Fruit fly (Drosophila melanogaster) whole organism, embryonic: ENCODE measurements around the gene NijC.

ENCODE experiments used
- ATbp ChIP-seq: fragments of 200-800 bp; sonication (Bioruptor generic); optimal IDR thresholded peaks from 2 replicates; lab custom pipeline; 2017; ENCODE audit warnings: missing biosample characterization, mild to moderate bottlenecking, missing genetic modification characterization, missing genetic modification reagents
- CG10565 ChIP-seq: fragments of 200-800 bp; sonication (Bioruptor generic); optimal IDR thresholded peaks from 3 replicates; lab custom pipeline; 2016; ENCODE audit warnings: missing biosample characterization, mild to moderate bottlenecking, missing genetic modification characterization
- CG10959 ChIP-seq: fragments of 200-800 bp; sonication (Bioruptor generic); IDR thresholded peaks from 2 replicates; pipeline ENCODE4 v1.3.6; 2022; ENCODE audit warnings: missing biosample characterization, missing genetic modification characterization
- CG11085 ChIP-seq: fragments of 200-800 bp; sonication (Bioruptor generic); IDR thresholded peaks from 2 replicates; pipeline ENCODE4 v1.3.6; 2022; ENCODE audit warnings: missing biosample characterization, missing genetic modification characterization
- CG12071 ChIP-seq: fragments of 200-800 bp; sonication (Bioruptor generic); optimal IDR thresholded peaks from 3 replicates; lab custom pipeline; 2018; ENCODE audit warnings: missing biosample characterization, mild to moderate bottlenecking, missing genetic modification characterization
- CG1233 ChIP-seq: fragments of 200-800 bp; sonication (Bioruptor generic); optimal IDR thresholded peaks from 4 replicates; lab custom pipeline; 2018; ENCODE audit warnings: missing biosample characterization, mild to moderate bottlenecking, missing genetic modification characterization
- CG15696 ChIP-seq: fragments of 200-800 bp; sonication (Bioruptor generic); optimal IDR thresholded peaks from 2 replicates; lab custom pipeline; 2019; ENCODE audit warnings: missing biosample characterization, mild to moderate bottlenecking, missing genetic modification characterization, moderate library complexity
- CG16813 ChIP-seq: fragments of 200-800 bp; sonication (Bioruptor generic); IDR thresholded peaks from 3 replicates; pipeline ENCODE4 v1.3.6; 2022; ENCODE audit warnings: missing biosample characterization, missing genetic modification characterization; ENCODE audit not compliant: partially characterized antibody
- CG16815 ChIP-seq: fragments of 200-800 bp; sonication (Bioruptor generic); optimal IDR thresholded peaks from 3 replicates; lab custom pipeline; 2017; ENCODE audit warnings: missing biosample characterization, mild to moderate bottlenecking, missing genetic modification characterization
- CG17612 ChIP-seq: fragments of 200-800 bp; sonication (Bioruptor generic); IDR thresholded peaks from 2 replicates; pipeline ENCODE4 v1.3.6; 2022; ENCODE audit warnings: missing biosample characterization, missing genetic modification characterization
- CG18011 ChIP-seq: fragments of 200-800 bp; sonication (Bioruptor generic); optimal IDR thresholded peaks from 2 replicates; lab custom pipeline; 2017; ENCODE audit warnings: missing biosample characterization, missing genetic modification characterization, mild to moderate bottlenecking, moderate library complexity, missing genotype
- CG18476 ChIP-seq: fragments of 200-800 bp; sonication (Bioruptor generic); optimal IDR thresholded peaks from 2 replicates; lab custom pipeline; 2016; ENCODE audit warnings: missing biosample characterization, mild to moderate bottlenecking, missing genetic modification characterization
- CG2889 ChIP-seq: fragments of 200-800 bp; sonication (Bioruptor generic); IDR thresholded peaks from 3 replicates; pipeline ENCODE4 v1.3.6; 2022; ENCODE audit warnings: missing biosample characterization, missing genetic modification characterization
- CG30403 ChIP-seq: fragments of 200-800 bp; sonication (Bioruptor generic); optimal IDR thresholded peaks from 3 replicates; lab custom pipeline; 2016; ENCODE audit warnings: missing biosample characterization, missing genetic modification characterization
- CG30431 ChIP-seq: fragments of 200-800 bp; sonication (Bioruptor generic); optimal IDR thresholded peaks from 2 replicates; lab custom pipeline; 2017; ENCODE audit warnings: missing biosample characterization, missing genetic modification characterization
- CG3847 ChIP-seq: fragments of 200-800 bp; sonication (Bioruptor generic); IDR thresholded peaks from 2 replicates; pipeline ENCODE4 v1.3.6; 2022; ENCODE audit warnings: missing biosample characterization, missing genetic modification characterization
- CG4820 ChIP-seq: fragments of 200-800 bp; sonication (Bioruptor generic); optimal IDR thresholded peaks from 3 replicates; lab custom pipeline; 2016; ENCODE audit warnings: missing biosample characterization, missing genetic modification characterization
- CG5953 ChIP-seq: fragments of 200-800 bp; sonication (Bioruptor generic); IDR thresholded peaks from 2 replicates; pipeline ENCODE4 v1.3.6; 2022; ENCODE audit warnings: missing biosample characterization, missing genetic modification characterization
- CG6175 ChIP-seq: fragments of 200-800 bp; sonication (Bioruptor generic); IDR thresholded peaks from 3 replicates; pipeline ENCODE4 v1.3.6; 2022; ENCODE audit warnings: missing biosample characterization, missing genetic modification characterization
- CG7357 ChIP-seq: fragments of 200-800 bp; sonication (Bioruptor generic); IDR thresholded peaks from 3 replicates; pipeline ENCODE4 v1.3.6; 2022; ENCODE audit warnings: missing biosample characterization, missing genetic modification characterization
- CG7372 ChIP-seq: fragments of 200-800 bp; sonication (Bioruptor generic); IDR thresholded peaks from 2 replicates; pipeline ENCODE4 v1.3.6; 2022; ENCODE audit warnings: missing biosample characterization, missing genetic modification characterization
- CG9797 ChIP-seq: fragments of 200-800 bp; sonication (Bioruptor generic); optimal IDR thresholded peaks from 3 replicates; lab custom pipeline; 2018; ENCODE audit warnings: missing biosample characterization, mild to moderate bottlenecking, missing genetic modification characterization
- Dll ChIP-seq: fragments of 200-800 bp; sonication (Bioruptor generic); IDR thresholded peaks from 4 replicates; pipeline ENCODE4 v1.3.6; 2022; ENCODE audit warnings: missing biosample characterization, missing genetic modification characterization; ENCODE audit not compliant: partially characterized antibody
- MBD-R2 ChIP-seq: fragments of 200-800 bp; sonication (Bioruptor generic); IDR thresholded peaks from 2 replicates; pipeline ENCODE4 v1.3.6; 2022; ENCODE audit warnings: missing biosample characterization, missing genetic modification characterization
- MTF-1 ChIP-seq: fragments of 200-800 bp; sonication (Bioruptor generic); optimal IDR thresholded peaks from 2 replicates; lab custom pipeline; 2018; ENCODE audit warnings: missing biosample characterization, mild to moderate bottlenecking, missing genetic modification characterization, borderline replicate concordance
- Nf-YB ChIP-seq: fragments of 200-800 bp; sonication (Bioruptor generic); optimal IDR thresholded peaks from 3 replicates; lab custom pipeline; 2019; ENCODE audit warnings: missing biosample characterization, mild to moderate bottlenecking, missing genetic modification characterization, moderate library complexity
- Nf-YC ChIP-seq: fragments of 200-800 bp; optimal IDR thresholded peaks from 3 replicates; lab custom pipeline; 2019; ENCODE audit warnings: missing biosample characterization, mild to moderate bottlenecking, missing genetic modification characterization, moderate library complexity
- Oaz ChIP-seq: fragments of 200-800 bp; sonication (Bioruptor generic); IDR thresholded peaks from 2 replicates; pipeline ENCODE4 v1.3.6; 2022; ENCODE audit warnings: missing biosample characterization, missing genetic modification characterization
- Pdp1 ChIP-seq, 2 experiments: fragments of 200-800 bp; sonication (Bioruptor generic); optimal IDR thresholded peaks; 3 replicates each; lab custom pipeline; 2016; ENCODE audit warnings: missing biosample characterization in 2 of 2, missing genetic modification characterization in 2 of 2, mild to moderate bottlenecking in 1 of 2, moderate library complexity in 1 of 2
- Rfx ChIP-seq: fragments of 200-800 bp; sonication (Bioruptor generic); IDR thresholded peaks from 2 replicates; pipeline ENCODE4 v1.3.6; 2022; ENCODE audit warnings: missing biosample characterization, missing genetic modification characterization
- YL-1 ChIP-seq: fragments of 200-800 bp; sonication (Bioruptor generic); optimal IDR thresholded peaks from 3 replicates; lab custom pipeline; 2017; ENCODE audit warnings: missing biosample characterization, mild to moderate bottlenecking, missing genetic modification characterization
- caup ChIP-seq: fragments of 200-800 bp; sonication (Bioruptor generic); optimal IDR thresholded peaks from 3 replicates; lab custom pipeline; 2017; ENCODE audit warnings: missing biosample characterization, mild to moderate bottlenecking, missing genetic modification characterization, moderate library complexity; ENCODE audit not compliant: severe bottlenecking
- chm ChIP-seq: fragments of 200-800 bp; sonication (Bioruptor generic); IDR thresholded peaks from 2 replicates; pipeline ENCODE4 v1.3.6; 2022; ENCODE audit warnings: missing biosample characterization, missing genetic modification characterization
- cwo ChIP-seq: fragments of 200-800 bp; sonication (Bioruptor generic); optimal IDR thresholded peaks from 3 replicates; lab custom pipeline; 2017; ENCODE audit warnings: missing biosample characterization, missing genetic modification characterization, mild to moderate bottlenecking, moderate library complexity, missing genetic modification reagents
- danr ChIP-seq: fragments of 200-800 bp; sonication (Bioruptor generic); IDR thresholded peaks from 2 replicates; pipeline ENCODE4 v1.3.6; 2022; ENCODE audit warnings: missing biosample characterization, missing genetic modification characterization
- en ChIP-seq: fragments of 200-800 bp; sonication (Bioruptor generic); optimal IDR thresholded peaks from 2 replicates; lab custom pipeline; 2016; ENCODE audit warnings: missing biosample characterization, missing genetic modification characterization
- gfzf ChIP-seq: fragments of 200-800 bp; sonication (Bioruptor generic); optimal IDR thresholded peaks from 2 replicates; lab custom pipeline; 2016; ENCODE audit warnings: missing biosample characterization, mild to moderate bottlenecking, missing genetic modification characterization, moderate library complexity
- gt ChIP-seq: fragments of 200-800 bp; sonication (Bioruptor generic); IDR thresholded peaks from 2 replicates; pipeline ENCODE4 v1.3.6; 2022; ENCODE audit warnings: missing biosample characterization, missing genetic modification characterization
- nmo ChIP-seq: fragments of 200-800 bp; sonication (Bioruptor generic); optimal IDR thresholded peaks from 2 replicates; lab custom pipeline; 2018; ENCODE audit warnings: missing biosample characterization, mild to moderate bottlenecking, missing genetic modification characterization, moderate library complexity
- nom ChIP-seq: fragments of 200-800 bp; sonication (Bioruptor generic); optimal IDR thresholded peaks from 2 replicates; lab custom pipeline; 2017; ENCODE audit warnings: missing biosample characterization, missing genetic modification characterization, mild to moderate bottlenecking, moderate library complexity, missing genetic modification reagents
- pzg ChIP-seq: fragments of 200-800 bp; sonication (Bioruptor generic); optimal IDR thresholded peaks from 3 replicates; lab custom pipeline; 2018; ENCODE audit warnings: missing biosample characterization, mild to moderate bottlenecking, missing genetic modification characterization, moderate library complexity
- scrt ChIP-seq: fragments of 200-800 bp; sonication (Bioruptor generic); optimal IDR thresholded peaks from 2 replicates; lab custom pipeline; 2018; ENCODE audit warnings: missing biosample characterization, mild to moderate bottlenecking, missing genetic modification characterization, moderate library complexity
- seq ChIP-seq: fragments of 200-800 bp; sonication (Bioruptor generic); IDR thresholded peaks from 2 replicates; pipeline ENCODE4 v1.3.6; 2022; ENCODE audit warnings: missing biosample characterization, missing genetic modification characterization
- sqz ChIP-seq: fragments of 200-800 bp; sonication (Bioruptor generic); optimal IDR thresholded peaks from 3 replicates; lab custom pipeline; 2018; ENCODE audit warnings: missing biosample characterization, mild to moderate bottlenecking, missing genetic modification characterization
- sr ChIP-seq: fragments of 200-800 bp; sonication (Bioruptor generic); IDR thresholded peaks from 3 replicates; pipeline ENCODE4 v1.3.6; 2022; ENCODE audit warnings: missing biosample characterization, missing genetic modification characterization
- tll ChIP-seq, 2 experiments: fragments of 200-800 bp in 1 of 2; fragments of >200 bp in 1 of 2; sonication (Bioruptor generic) in 1 of 2; optimal IDR thresholded peaks; 2 replicates each; lab custom pipeline; 2017 to 2019; ENCODE audit warnings: missing biosample characterization in 2 of 2, missing genetic modification characterization in 2 of 2, mild to moderate bottlenecking in 1 of 2, moderate library complexity in 1 of 2
- zen2 ChIP-seq: fragments of 200-800 bp; sonication (Bioruptor generic); IDR thresholded peaks from 3 replicates; pipeline ENCODE4 v1.3.6; 2022; ENCODE audit warnings: missing biosample characterization, missing genetic modification characterization; ENCODE audit not compliant: partially characterized antibody
- zf30C ChIP-seq: fragments of 200-800 bp; sonication (Bioruptor generic); optimal IDR thresholded peaks from 3 replicates; lab custom pipeline; 2018; ENCODE audit warnings: missing biosample characterization, mild to moderate bottlenecking, missing genetic modification characterization

Gene NijC

DNA sequence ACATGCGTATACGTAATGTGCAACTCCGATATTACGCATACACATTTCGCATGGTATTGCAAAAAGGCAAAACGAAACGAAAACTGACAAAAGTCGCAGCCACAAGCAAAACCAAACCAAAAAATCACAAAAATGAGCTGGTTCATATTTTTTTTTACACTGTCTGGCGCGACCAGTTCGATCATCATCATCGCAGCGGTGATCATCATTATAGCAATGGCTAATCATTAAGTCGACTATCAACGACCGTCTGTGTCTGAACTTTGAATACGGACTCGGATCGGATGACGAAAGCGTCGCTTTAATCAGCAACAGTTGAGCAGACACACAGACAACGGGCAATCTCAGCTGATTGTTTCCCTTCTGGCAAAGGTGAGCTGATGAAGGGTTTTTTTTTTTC, 22.0 kb downstream of the NijC start (continued):
- TF ChIP-seq CG1233 (GFP tag; lab: Kevin White, UChicago): no peak
- TF ChIP-seq tll (GFP tag; optimal IDR thresholded peaks at IDR 0.05; lab: Kevin White, UChicago): no peak
- TF ChIP-seq CG10565: no peak
- TF ChIP-seq CG6175 (GFP tag; lab: Robert Waterston, UW): no peak
- TF ChIP-seq gt (GFP tag; lab: Robert Waterston, UW): no peak
- no peak for TF ChIP-seq chm
- no peak for TF ChIP-seq cwo
- no peak for TF ChIP-seq caup (GFP tag; lab: Kevin White, UChicago)
- TF ChIP-seq en: no peak
- no peak for TF ChIP-seq zen2 (GFP tag; lab: Robert Waterston, UW)
- peak; percentile 42 for TF ChIP-seq Rfx
- no peak for TF ChIP-seq nmo (GFP tag; lab: Kevin White, UChicago)
- no peak for TF ChIP-seq Dll (GFP tag; lab: Robert Waterston, UW)
- no peak for TF ChIP-seq CG15696 (tag; lab: Kevin White, UChicago)
- 0 out of 2 replicates have a peak, but pooled peaks have one; percentile 46 for TF ChIP-seq CG7372 (GFP tag; lab: Robert Waterston, UW)
- no peak for TF ChIP-seq Nf-YB (GFP tag; lab: Kevin White, UChicago)
- TF ChIP-seq nom: peak; percentile 90
- no peak for TF ChIP-seq CG4820 (GFP tag; lab: Kevin White, UChicago)
- no peak for TF ChIP-seq scrt (GFP tag; lab: Kevin White, UChicago)
- no peak for TF ChIP-seq ATbp (GFP tag; lab: Kevin White, UChicago)
- TF ChIP-seq gfzf: no peak
- TF ChIP-seq sr: no peak
- no peak for TF ChIP-seq CG2889 (GFP tag; lab: Robert Waterston, UW)
- TF ChIP-seq CG30431 (GFP tag; lab: Kevin White, UChicago): no peak
- TF ChIP-seq CG5953 (GFP tag; lab: Robert Waterston, UW): no peak
- no peak for TF ChIP-seq CG18011
- peak; percentile 33 for TF ChIP-seq sqz (GFP tag; lab: Kevin White, UChicago)

DNA sequence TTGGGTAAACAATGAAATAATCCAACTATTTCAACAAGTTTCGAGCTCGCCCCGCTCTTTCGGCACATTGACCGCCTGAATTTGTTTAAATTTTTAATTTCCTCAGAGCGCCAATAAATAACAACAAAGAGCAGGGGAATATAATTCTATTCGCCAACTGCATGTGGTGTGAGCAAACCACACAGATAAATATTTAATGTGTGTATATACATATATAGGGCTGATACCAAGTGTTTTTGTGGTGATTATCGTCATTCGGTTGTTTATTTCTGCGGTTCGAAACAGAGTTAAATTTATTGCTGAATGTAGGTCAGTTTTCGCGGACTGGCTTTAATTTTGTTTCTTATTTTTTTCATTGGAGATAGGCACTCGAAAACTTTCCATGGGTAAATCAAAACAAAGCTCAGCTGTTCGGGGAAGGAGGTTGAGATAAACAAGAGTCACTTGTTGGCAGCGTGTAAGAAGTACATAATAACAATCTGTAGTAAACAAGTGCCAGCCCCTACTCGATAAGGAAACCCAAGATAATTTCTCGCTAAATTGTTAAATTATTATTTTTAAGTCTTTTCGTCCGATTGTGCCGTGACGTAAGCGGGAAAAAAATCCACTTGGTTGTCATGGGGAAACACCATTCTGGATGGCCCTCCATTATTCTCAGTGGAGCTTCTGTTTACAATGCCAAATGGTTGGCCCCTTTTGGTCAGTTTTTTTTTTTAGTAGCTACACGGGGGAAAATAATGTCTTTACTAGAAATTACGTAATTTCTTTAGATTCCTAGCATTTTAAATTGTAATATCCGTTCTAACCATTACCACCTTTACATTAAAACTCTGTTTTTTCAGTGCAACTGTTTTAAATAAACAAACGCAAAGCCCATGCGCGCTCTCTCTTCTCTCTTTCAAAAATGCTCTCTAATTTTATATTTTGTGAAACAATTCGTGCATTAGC, 22.9 kb downstream of the NijC start:
- no peak; the same call in 1 of the 2 replicates for TF ChIP-seq MBD-R2 (GFP tag; lab: Robert Waterston, UW)
- TF ChIP-seq Pdp1 (GFP tag; optimal IDR thresholded peaks at IDR 0.05; lab: Kevin White, UChicago): peak; percentile 44 to 86
- TF ChIP-seq CG11085 (GFP tag; lab: Robert Waterston, UW): peak; percentile 53; the same call in 1 of the 2 replicates
- TF ChIP-seq Oaz (GFP tag; lab: Robert Waterston, UW): peak; percentile 56
- TF ChIP-seq seq (GFP tag; lab: Robert Waterston, UW): peak; percentile 62; the same call in 1 of the 2 replicates
- TF ChIP-seq YL-1: no peak
- peak; percentile 56 for TF ChIP-seq CG3847 (GFP tag; lab: Robert Waterston, UW)
- TF ChIP-seq CG30403: peak; percentile 72
- TF ChIP-seq pzg: no peak
- TF ChIP-seq CG12071 (GFP tag; lab: Kevin White, UChicago): no peak
- no peak for TF ChIP-seq CG10959
- no peak for TF ChIP-seq CG17612 (GFP tag; lab: Robert Waterston, UW)
- TF ChIP-seq CG16813: no peak
- no peak for TF ChIP-seq CG9797
- no peak for TF ChIP-seq Nf-YB (GFP tag; lab: Kevin White, UChicago)
- TF ChIP-seq danr: no peak
- TF ChIP-seq zf30C (GFP tag; lab: Kevin White, UChicago): peak; percentile 64
- no peak for TF ChIP-seq Nf-YC (tag; lab: Kevin White, UChicago)
- TF ChIP-seq CG7357 (GFP tag; lab: Robert Waterston, UW): no peak; the same call in 2 of the 3 replicates
- TF ChIP-seq MTF-1 (GFP tag; lab: Kevin White, UChicago): no peak
- TF ChIP-seq CG16815 (GFP tag; lab: Kevin White, UChicago): no peak
- peak; percentile 35 for TF ChIP-seq CG18476 (GFP tag; lab: Kevin White, UChicago)
